Worm (Caenorhabditis elegans) whole organism, L3 larva: ENCODE data around the gene F42C5.9.

Source experiments
- ZK546.5 ChIP-seq: sonication (generic microtip); optimal IDR thresholded peaks from 2 replicates; lab custom pipeline; 2017; ENCODE audit warnings: missing biosample characterization, missing genetic modification characterization
- ama-1 ChIP-seq: fragments of 150-350 bp; optimal IDR thresholded peaks from 2 replicates; lab custom pipeline; 2018
- ceh-16 ChIP-seq: sonication (generic microtip); optimal IDR thresholded peaks from 2 replicates; lab custom pipeline; 2017; ENCODE audit warnings: missing biosample characterization, missing genetic modification characterization
- ceh-28 ChIP-seq: fragments of 150-350 bp; optimal IDR thresholded peaks from 2 replicates; lab custom pipeline; 2014; ENCODE audit warnings: missing biosample characterization, missing genetic modification reagents, missing genetic modification characterization
- ceh-82 ChIP-seq: fragments of 150-350 bp; optimal IDR thresholded peaks from 2 replicates; lab custom pipeline; 2014; ENCODE audit warnings: missing biosample characterization, missing genetic modification characterization
- egl-5 ChIP-seq: fragments of 150-350 bp; optimal IDR thresholded peaks from 2 replicates; lab custom pipeline; 2017; ENCODE audit warnings: missing biosample characterization, missing genetic modification reagents, missing genetic modification characterization, inconsistent platforms
- elt-1 ChIP-seq: fragments of 150-350 bp; optimal IDR thresholded peaks from 2 replicates; lab custom pipeline; 2014; ENCODE audit warnings: missing biosample characterization, missing genetic modification characterization
- elt-2 ChIP-seq: sonication (generic microtip); optimal IDR thresholded peaks from 2 replicates; lab custom pipeline; 2016; ENCODE audit warnings: missing genetic modification reagents, mild to moderate bottlenecking, missing genetic modification characterization, missing compliant biosample characterization
- elt-3 ChIP-seq, 3 experiments: fragments of 150-350 bp in 1 of 3; sonication (generic microtip) in 2 of 3; optimal IDR thresholded peaks; 2 replicates in 2 of 3; 4 replicates in 1 of 3; lab custom pipeline; 2014 to 2017; ENCODE audit warnings: missing biosample characterization in 3 of 3, missing genetic modification characterization in 3 of 3
- eor-1 ChIP-seq, 2 experiments: fragments of 150-350 bp; optimal IDR thresholded peaks; 2 replicates each; lab custom pipeline; 2014 to 2018; ENCODE audit warnings: missing biosample characterization in 2 of 2, missing genetic modification characterization in 2 of 2
- fkh-10 ChIP-seq: sonication (generic microtip); optimal IDR thresholded peaks from 2 replicates; lab custom pipeline; 2017; ENCODE audit warnings: missing biosample characterization, missing genetic modification reagents, missing genetic modification characterization
- fkh-2 ChIP-seq: fragments of 150-350 bp; optimal IDR thresholded peaks from 2 replicates; lab custom pipeline; 2014; ENCODE audit warnings: missing biosample characterization, missing genetic modification reagents, missing genetic modification characterization
- fos-1 ChIP-seq: fragments of 150-350 bp; optimal IDR thresholded peaks from 2 replicates; lab custom pipeline; 2014; ENCODE audit warnings: missing biosample characterization, missing genetic modification characterization
- jun-1 ChIP-seq: fragments of 150-350 bp; optimal IDR thresholded peaks from 2 replicates; lab custom pipeline; 2014; ENCODE audit warnings: missing biosample characterization, missing genetic modification reagents, missing genetic modification characterization
- lsy-12 ChIP-seq: sonication (generic microtip); optimal IDR thresholded peaks from 2 replicates; lab custom pipeline; 2016; ENCODE audit warnings: mild to moderate bottlenecking, missing genetic modification characterization, missing compliant biosample characterization
- nfya-1 ChIP-seq: sonication (generic microtip); optimal IDR thresholded peaks from 2 replicates; lab custom pipeline; 2017; ENCODE audit warnings: missing genetic modification characterization, mild to moderate bottlenecking, missing compliant biosample characterization, antibody characterized with exemption, moderate library complexity; ENCODE audit not compliant: insufficient read depth
- nhr-11 ChIP-seq: fragments of 150-350 bp; optimal IDR thresholded peaks from 2 replicates; lab custom pipeline; 2014; ENCODE audit warnings: missing biosample characterization, missing genetic modification characterization
- nhr-12 ChIP-seq: fragments of 150-350 bp; optimal IDR thresholded peaks from 2 replicates; lab custom pipeline; 2014; ENCODE audit warnings: missing biosample characterization, missing genetic modification characterization
- nhr-23 ChIP-seq: fragments of 150-350 bp; optimal IDR thresholded peaks from 2 replicates; lab custom pipeline; 2014; ENCODE audit warnings: missing biosample characterization, missing genetic modification reagents, missing genetic modification characterization
- nhr-237 ChIP-seq: fragments of 150-350 bp; optimal IDR thresholded peaks from 2 replicates; lab custom pipeline; 2014; ENCODE audit warnings: missing biosample characterization, missing genetic modification characterization
- pha-4 ChIP-seq: fragments of 150-350 bp; optimal IDR thresholded peaks from 2 replicates; lab custom pipeline; 2014; ENCODE audit warnings: missing biosample characterization, missing genetic modification reagents, missing genetic modification characterization
- pqm-1 ChIP-seq: fragments of 150-350 bp; optimal IDR thresholded peaks from 2 replicates; lab custom pipeline; 2017; ENCODE audit warnings: missing biosample characterization, missing genetic modification characterization, inconsistent platforms
- sea-2 ChIP-seq: fragments of 150-350 bp; sonication (generic microtip); optimal IDR thresholded peaks from 4 replicates; lab custom pipeline; 2014; ENCODE audit warnings: missing biosample characterization, missing genetic modification reagents, missing genetic modification characterization
- snpc-4 ChIP-seq: fragments of 150-350 bp; optimal IDR thresholded peaks from 2 replicates; lab custom pipeline; 2014; ENCODE audit warnings: missing biosample characterization, missing genetic modification characterization
- unc-62 ChIP-seq: fragments of 150-350 bp; sonication (generic microtip); optimal IDR thresholded peaks from 4 replicates; lab custom pipeline; 2014; ENCODE audit warnings: missing biosample characterization, missing genetic modification reagents, missing genetic modification characterization
- zag-1 ChIP-seq: fragments of 150-350 bp; optimal IDR thresholded peaks from 2 replicates; lab custom pipeline; 2014; ENCODE audit warnings: missing biosample characterization, missing genetic modification characterization
- ztf-4 ChIP-seq: fragments of 150-350 bp; optimal IDR thresholded peaks from 2 replicates; lab custom pipeline; 2014; ENCODE audit warnings: missing biosample characterization, missing genetic modification characterization

Gene F42C5.9

DNA sequence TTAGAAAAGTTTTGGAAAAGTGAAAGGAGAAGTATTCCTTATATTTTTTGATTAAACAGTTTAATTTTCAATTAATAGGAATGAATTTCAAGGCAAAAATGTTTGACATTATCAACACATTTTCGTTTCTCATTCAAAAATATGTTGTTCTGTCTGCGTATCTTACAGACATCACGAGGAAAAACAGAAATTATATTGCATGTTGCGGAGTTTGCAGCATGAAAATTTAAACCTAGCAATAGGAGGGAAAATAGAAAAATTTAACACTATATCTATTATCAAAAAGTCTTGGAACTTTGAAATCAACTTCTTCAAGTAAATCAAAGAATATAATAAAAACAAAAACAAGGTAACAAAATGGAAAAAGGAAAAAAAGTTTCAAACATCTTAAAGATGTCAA, 25.8 kb downstream of the F42C5.9 start:
- TF ChIP-seq nhr-11 (tag; lab: Kevin White, UChicago) (no peak), fkh-2 (tag; lab: Kevin White, UChicago) (no peak), elt-2 (tag; lab: Kevin White, UChicago) (peak; percentile 18), nfya-1 (no peak), snpc-4 (tag; lab: Kevin White, UChicago) (no peak)

DNA sequence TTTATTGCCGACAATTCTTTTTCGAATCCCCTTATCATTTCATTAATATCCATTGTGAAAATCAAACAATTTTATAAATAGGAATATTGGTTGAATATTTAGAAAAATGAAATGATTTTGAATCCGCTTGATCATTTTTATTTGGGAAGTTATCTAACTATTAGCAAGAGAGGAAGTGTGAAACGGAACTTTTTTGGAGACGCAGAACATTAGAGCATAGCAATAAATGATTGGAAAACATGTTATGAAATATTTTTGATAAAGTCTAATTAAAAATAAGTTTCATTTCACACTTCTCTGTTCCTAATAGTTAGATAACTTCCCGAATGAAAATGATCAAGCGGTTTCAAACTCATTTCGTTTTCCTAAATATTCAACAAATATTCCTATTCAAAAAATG, 29.4 kb downstream of the F42C5.9 start, which contains the start of gene F42C5.3:
TSS of gene F42C5.3 (minus strand) at position 101 of the 400 bp plus-strand sequence.
- TF ChIP-seq nhr-12 (no peak), nhr-237 (no peak), elt-2 (tag; lab: Kevin White, UChicago) (no peak), ztf-4 (no peak), elt-1 (no peak), ceh-82 (tag; lab: Kevin White, UChicago) (no peak), pha-4 (tag; lab: Kevin White, UChicago) (no peak), nfya-1 (no peak)

DNA sequence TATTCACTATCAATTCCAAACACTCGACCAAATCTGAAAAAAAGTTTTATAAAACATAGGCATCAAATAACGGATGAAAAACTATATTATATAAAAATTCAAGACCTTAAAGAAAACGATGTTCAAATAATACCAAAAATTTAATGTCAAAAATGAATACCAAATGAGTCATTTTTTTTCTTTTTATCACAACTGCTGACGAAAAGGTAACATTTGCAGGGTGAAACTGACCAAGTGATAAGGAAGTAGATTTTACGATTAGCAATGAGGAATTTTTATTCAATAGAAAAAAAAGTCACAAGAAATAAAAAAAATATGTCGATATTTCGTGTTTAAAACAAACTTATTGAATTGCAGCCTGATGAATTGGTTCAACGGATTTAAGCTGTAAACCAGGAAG, 31.1 kb downstream of the F42C5.9 start, which contains the start of gene C06E4.8:
TSS of gene C06E4.8 (minus strand) at position 37 of the 400 bp plus-strand sequence.
- TF ChIP-seq nhr-12 (no peak), elt-2 (tag; lab: Kevin White, UChicago) (peak; percentile 6)

DNA sequence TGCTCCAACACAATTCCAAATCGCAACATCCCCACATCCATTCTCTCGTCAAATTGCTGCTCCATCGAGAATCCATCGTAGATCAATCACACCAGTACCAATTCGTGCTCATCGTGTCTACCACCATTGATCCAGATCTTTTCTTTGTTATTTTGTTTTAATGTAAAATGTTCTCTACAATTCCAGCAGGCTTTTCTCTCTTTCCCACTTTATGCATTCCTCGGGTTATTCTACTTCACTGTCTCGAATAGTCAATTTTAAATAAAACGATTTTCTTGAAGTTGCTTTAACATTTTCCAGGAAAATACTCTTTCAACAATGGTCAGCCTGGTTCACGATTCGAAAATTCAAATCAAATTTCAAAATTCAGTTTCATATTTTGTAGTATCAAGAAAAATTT, 33.9 kb downstream of the F42C5.9 start, which contains the start of gene C06E4.1:
TSS of gene C06E4.1 (plus strand) at position 301 of the 400 bp plus-strand sequence.
- TF ChIP-seq ama-1 (no peak), elt-3 (tag; optimal IDR thresholded peaks at IDR 0.05; lab: Kevin White, UChicago) (no peak), ceh-28 (tag; lab: Kevin White, UChicago) (no peak), pqm-1 (no peak), unc-62 (no peak), egl-5 (tag; lab: Kevin White, UChicago) (no peak), sea-2 (GFP tag; lab: Kevin White, UChicago) (no peak), nhr-23 (tag; lab: Kevin White, UChicago) (no peak), ceh-16 (tag; lab: Kevin White, UChicago) (no peak), ceh-82 (tag; lab: Kevin White, UChicago) (no peak), nhr-12 (no peak), snpc-4 (tag; lab: Kevin White, UChicago) (no peak), fos-1 (no peak), fkh-10 (GFP tag; lab: Kevin White, UChicago) (no peak)

DNA sequence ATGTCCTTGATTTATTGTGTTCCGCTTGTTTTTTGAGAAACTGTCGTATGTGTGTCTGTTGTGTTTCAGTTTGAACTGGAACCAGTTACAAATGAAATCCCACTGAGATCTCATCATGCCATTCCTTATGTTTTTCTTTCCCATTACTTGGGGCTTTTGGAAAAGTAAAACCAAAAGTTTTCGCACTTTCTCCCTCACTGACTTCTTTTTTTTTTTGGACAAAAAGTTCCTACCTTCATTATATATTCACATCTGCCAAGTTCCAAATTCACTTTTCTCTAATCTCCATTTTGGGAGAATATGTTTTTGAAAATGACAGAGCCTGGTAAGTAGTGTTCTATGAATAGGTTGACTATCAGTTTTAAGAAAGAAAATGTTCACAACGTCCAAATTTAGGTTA, 40.2 kb downstream of the F42C5.9 start, which contains the start of gene C06E4.2:
TSS of gene C06E4.2 (plus strand) at position 301 of the 400 bp plus-strand sequence.
- TF ChIP-seq fkh-10 (GFP tag; lab: Kevin White, UChicago) (no peak), ZK546.5 (tag; lab: Kevin White, UChicago) (no peak), zag-1 (tag; lab: Kevin White, UChicago) (no peak), elt-2 (tag; lab: Kevin White, UChicago) (no peak), nhr-23 (tag; lab: Kevin White, UChicago) (no peak), nhr-237 (no peak), egl-5 (tag; lab: Kevin White, UChicago) (no peak)

DNA sequence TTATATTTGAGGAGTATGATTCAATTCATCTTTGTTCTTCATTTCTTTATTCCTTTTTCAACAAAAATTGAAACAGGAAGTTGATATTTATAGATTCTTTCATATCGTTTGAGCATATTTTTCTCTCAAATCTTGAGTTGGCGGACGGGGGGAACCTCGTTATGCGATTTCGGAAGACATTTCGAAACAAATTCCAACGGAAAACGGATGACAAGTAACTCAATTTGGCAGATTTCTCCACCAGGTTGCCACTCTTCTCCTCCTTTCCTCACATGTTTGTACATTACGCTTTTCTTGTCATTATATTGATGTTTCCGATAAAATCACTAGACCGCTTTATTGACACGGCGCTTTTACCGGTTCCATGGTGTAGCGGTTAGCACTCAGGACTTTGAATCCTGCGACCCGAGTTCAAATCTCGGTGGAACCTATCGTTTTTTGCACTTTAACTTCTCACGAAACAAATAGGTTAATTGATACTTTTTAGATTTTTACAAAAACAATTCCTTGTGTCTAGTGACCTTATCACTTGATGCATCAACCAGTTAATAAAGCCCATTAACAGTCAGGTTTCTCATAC, 41.8 kb downstream of the F42C5.9 start:
- TF ChIP-seq jun-1 (tag; lab: Kevin White, UChicago) (no peak), elt-1 (no peak), lsy-12 (tag; lab: Kevin White, UChicago) (no peak), pha-4 (tag; lab: Kevin White, UChicago) (peak; percentile 21), elt-2 (tag; lab: Kevin White, UChicago) (peak; percentile 25), eor-1 (tag; optimal IDR thresholded peaks at IDR 0.05; lab: Kevin White, UChicago) (no peak), ceh-16 (tag; lab: Kevin White, UChicago) (no peak)
